Fruit fly (Drosophila melanogaster) whole organism, prepupa: ENCODE results near the gene Trmt61.

ENCODE experiments used
- Blimp-1 ChIP-seq: fragments of 200-800 bp; sonication (Bioruptor generic); optimal IDR thresholded peaks from 3 replicates; lab custom pipeline; 2017; ENCODE audit warnings: missing biosample characterization, missing genetic modification characterization, mild to moderate bottlenecking, moderate library complexity, missing genetic modification reagents
- CG10631 ChIP-seq: fragments of 200-800 bp; sonication (Bioruptor generic); optimal IDR thresholded peaks from 2 replicates; lab custom pipeline; 2016; ENCODE audit warnings: missing biosample characterization, missing genetic modification characterization
- CG10669 ChIP-seq: fragments of 200-800 bp; sonication (Bioruptor generic); optimal IDR thresholded peaks from 3 replicates; lab custom pipeline; 2018; ENCODE audit warnings: missing biosample characterization, mild to moderate bottlenecking, missing genetic modification characterization, moderate library complexity
- CG11294 ChIP-seq: fragments of 200-800 bp; sonication (Bioruptor generic); IDR thresholded peaks from 2 replicates; pipeline ENCODE4 v1.3.6; 2022; ENCODE audit warnings: missing biosample characterization, missing genetic modification characterization
- CG11762 ChIP-seq: fragments of 200-800 bp; sonication (Bioruptor generic); optimal IDR thresholded peaks from 3 replicates; lab custom pipeline; 2016; ENCODE audit warnings: missing biosample characterization, missing genetic modification characterization; ENCODE audit not compliant: insufficient read depth
- CG11902 ChIP-seq: fragments of 200-800 bp; sonication (Bioruptor generic); optimal IDR thresholded peaks from 3 replicates; lab custom pipeline; 2016; ENCODE audit warnings: missing biosample characterization, missing genetic modification characterization
- CG15336 ChIP-seq: fragments of 200-800 bp; sonication (Bioruptor generic); IDR thresholded peaks from 2 replicates; pipeline ENCODE4 v1.3.6; 2022; ENCODE audit warnings: missing biosample characterization, missing genetic modification characterization
- CG3032 ChIP-seq: fragments of 200-800 bp; optimal IDR thresholded peaks from 2 replicates; lab custom pipeline; 2019; ENCODE audit warnings: missing biosample characterization, mild to moderate bottlenecking, missing genetic modification characterization, moderate library complexity
- CG31627 ChIP-seq: fragments of 200-800 bp; sonication (Bioruptor generic); optimal IDR thresholded peaks from 3 replicates; lab custom pipeline; 2016; ENCODE audit warnings: missing biosample characterization, missing genetic modification characterization
- CG32006 ChIP-seq: fragments of 200-800 bp; sonication (Bioruptor generic); optimal IDR thresholded peaks from 3 replicates; lab custom pipeline; 2017; ENCODE audit warnings: missing biosample characterization, mild to moderate bottlenecking, missing genetic modification characterization
- CG34406 ChIP-seq: fragments of 200-800 bp; sonication (Bioruptor generic); optimal IDR thresholded peaks from 3 replicates; lab custom pipeline; 2016; ENCODE audit warnings: missing biosample characterization, missing genetic modification characterization
- CG3919 ChIP-seq: fragments of 200-800 bp; sonication (Bioruptor generic); optimal IDR thresholded peaks from 3 replicates; lab custom pipeline; 2016; ENCODE audit warnings: missing biosample characterization, missing genetic modification characterization
- CG6163 ChIP-seq: fragments of 200-800 bp; sonication (Bioruptor generic); IDR thresholded peaks from 3 replicates; pipeline ENCODE4 v1.3.6; 2022; ENCODE audit warnings: missing biosample characterization, missing genetic modification characterization
- CG6276 ChIP-seq: fragments of 200-800 bp; sonication (Bioruptor generic); optimal IDR thresholded peaks from 2 replicates; lab custom pipeline; 2017; ENCODE audit warnings: missing biosample characterization, mild to moderate bottlenecking, missing genetic modification characterization
- CG6792 ChIP-seq: fragments of 200-800 bp; sonication (Bioruptor generic); optimal IDR thresholded peaks from 3 replicates; lab custom pipeline; 2016; ENCODE audit warnings: missing biosample characterization, missing genetic modification characterization
- CG6808 ChIP-seq: fragments of 200-800 bp; sonication (Bioruptor generic); optimal IDR thresholded peaks from 3 replicates; lab custom pipeline; 2017; ENCODE audit warnings: missing biosample characterization, missing genetic modification characterization, mild to moderate bottlenecking, moderate library complexity, missing genetic modification reagents
- CG7368 ChIP-seq: fragments of 200-800 bp; sonication (Bioruptor generic); optimal IDR thresholded peaks from 3 replicates; lab custom pipeline; 2016; ENCODE audit warnings: missing biosample characterization, missing genetic modification characterization
- CG8119 ChIP-seq: fragments of 200-800 bp; sonication (Bioruptor generic); IDR thresholded peaks from 3 replicates; pipeline ENCODE4 v1.3.6; 2022; ENCODE audit warnings: missing biosample characterization, missing genetic modification characterization
- CG8319 ChIP-seq: fragments of 200-800 bp; sonication (Bioruptor generic); optimal IDR thresholded peaks from 3 replicates; lab custom pipeline; 2016; ENCODE audit warnings: missing biosample characterization, missing genetic modification characterization
- CG8632 ChIP-seq: fragments of 200-800 bp; sonication (Bioruptor generic); optimal IDR thresholded peaks from 3 replicates; lab custom pipeline; 2016; ENCODE audit warnings: missing biosample characterization, missing genetic modification characterization
- CG9139 ChIP-seq: fragments of 200-800 bp; sonication (Bioruptor generic); optimal IDR thresholded peaks from 3 replicates; lab custom pipeline; 2017; ENCODE audit warnings: missing biosample characterization, mild to moderate bottlenecking, missing genetic modification characterization
- Eip75B ChIP-seq: fragments of 200-800 bp; sonication (Bioruptor generic); optimal IDR thresholded peaks from 3 replicates; lab custom pipeline; 2016; ENCODE audit warnings: missing biosample characterization, missing genetic modification characterization
- Eip78C ChIP-seq: fragments of 200-800 bp; sonication (Bioruptor generic); peaks from one replicate; lab custom pipeline; 2016; ENCODE audit warnings: missing biosample characterization, missing genetic modification characterization
- Eip93F ChIP-seq: fragments of 200-800 bp; sonication (Bioruptor generic); optimal IDR thresholded peaks from 2 replicates; lab custom pipeline; 2016; ENCODE audit warnings: missing biosample characterization, mild to moderate bottlenecking, missing genetic modification characterization
- Ets21C ChIP-seq: fragments of 200-800 bp; sonication (Bioruptor generic); optimal IDR thresholded peaks from 3 replicates; lab custom pipeline; 2016; ENCODE audit warnings: missing biosample characterization, missing genetic modification characterization
- Ets96B ChIP-seq: fragments of 200-800 bp; optimal IDR thresholded peaks from 2 replicates; lab custom pipeline; 2019; ENCODE audit warnings: missing biosample characterization, mild to moderate bottlenecking, missing genetic modification characterization, moderate library complexity
- Hr38 ChIP-seq: sonication (Bioruptor generic); optimal IDR thresholded peaks from 2 replicates; lab custom pipeline; 2016; ENCODE audit warnings: missing biosample characterization, missing genetic modification characterization
- Hr39 ChIP-seq: fragments of 200-800 bp; sonication (Bioruptor generic); optimal IDR thresholded peaks from 2 replicates; lab custom pipeline; 2016; ENCODE audit warnings: missing biosample characterization, missing genetic modification characterization
- Hr4 ChIP-seq: fragments of 200-800 bp; sonication (Bioruptor generic); optimal IDR thresholded peaks from 3 replicates; lab custom pipeline; 2016; ENCODE audit warnings: missing biosample characterization, missing genetic modification characterization
- Lpt ChIP-seq: fragments of 200-800 bp; sonication (Bioruptor generic); optimal IDR thresholded peaks from 3 replicates; lab custom pipeline; 2016; ENCODE audit warnings: missing biosample characterization, missing genetic modification characterization
- Met ChIP-seq: fragments of 200-800 bp; sonication (Bioruptor generic); optimal IDR thresholded peaks from 3 replicates; lab custom pipeline; 2016; ENCODE audit warnings: missing biosample characterization, missing genetic modification characterization
- OdsH ChIP-seq: fragments of 200-800 bp; sonication (Bioruptor generic); optimal IDR thresholded peaks from 3 replicates; lab custom pipeline; 2016; ENCODE audit warnings: missing biosample characterization, missing genetic modification characterization
- Smox ChIP-seq: fragments of 200-800 bp; sonication (Bioruptor generic); optimal IDR thresholded peaks from 3 replicates; lab custom pipeline; 2016; ENCODE audit warnings: missing biosample characterization, missing genetic modification characterization
- Sox102F ChIP-seq: fragments of 200-800 bp; sonication (Bioruptor generic); optimal IDR thresholded peaks from 2 replicates; lab custom pipeline; 2016; ENCODE audit warnings: missing biosample characterization, mild to moderate bottlenecking, missing genetic modification characterization
- Sox14 ChIP-seq: fragments of 200-800 bp; sonication (Bioruptor generic); optimal IDR thresholded peaks from 3 replicates; lab custom pipeline; 2016; ENCODE audit warnings: missing biosample characterization, missing genetic modification characterization
- achi ChIP-seq: fragments of 200-800 bp; sonication (Bioruptor generic); optimal IDR thresholded peaks from 3 replicates; lab custom pipeline; 2016; ENCODE audit warnings: missing biosample characterization, missing genetic modification characterization
- acj6 ChIP-seq: fragments of 200-800 bp; sonication (Bioruptor generic); optimal IDR thresholded peaks from 3 replicates; lab custom pipeline; 2016; ENCODE audit warnings: missing biosample characterization, missing genetic modification characterization
- cyc ChIP-seq: fragments of 200-800 bp; sonication (Bioruptor generic); optimal IDR thresholded peaks from 3 replicates; lab custom pipeline; 2016; ENCODE audit warnings: missing biosample characterization, missing genetic modification characterization
- dac ChIP-seq: fragments of 200-800 bp; sonication (Bioruptor generic); optimal IDR thresholded peaks from 2 replicates; lab custom pipeline; 2017; ENCODE audit warnings: missing biosample characterization, mild to moderate bottlenecking, missing genetic modification characterization
- dsx ChIP-seq: fragments of 200-800 bp; optimal IDR thresholded peaks from 3 replicates; lab custom pipeline; 2019; ENCODE audit warnings: missing biosample characterization, mild to moderate bottlenecking, missing genetic modification characterization, moderate library complexity; ENCODE audit not compliant: poor library complexity, severe bottlenecking
- eg ChIP-seq: fragments of 200-800 bp; sonication (Bioruptor generic); IDR thresholded peaks from 3 replicates; pipeline ENCODE4 v1.3.6; 2022; ENCODE audit warnings: missing biosample characterization, missing genetic modification characterization
- esn ChIP-seq: fragments of 200-800 bp; sonication (Bioruptor generic); optimal IDR thresholded peaks from 2 replicates; lab custom pipeline; 2016; ENCODE audit warnings: missing biosample characterization, mild to moderate bottlenecking, missing genetic modification characterization, moderate library complexity
- lz ChIP-seq: fragments of 200-800 bp; sonication (Bioruptor generic); optimal IDR thresholded peaks from 3 replicates; lab custom pipeline; 2016; ENCODE audit warnings: missing biosample characterization, missing genetic modification characterization
- net ChIP-seq: fragments of 200-800 bp; sonication (Bioruptor generic); optimal IDR thresholded peaks from 3 replicates; lab custom pipeline; 2016; ENCODE audit warnings: missing biosample characterization, missing genetic modification characterization
- pdm3 ChIP-seq: fragments of 200-800 bp; sonication (Bioruptor generic); optimal IDR thresholded peaks from 3 replicates; lab custom pipeline; 2016; ENCODE audit warnings: missing biosample characterization, missing genetic modification characterization
- salr ChIP-seq, 2 experiments: fragments of 200-800 bp; sonication (Bioruptor generic); optimal IDR thresholded peaks; 3 replicates each; lab custom pipeline; 2016 to 2018; ENCODE audit warnings: missing biosample characterization in 2 of 2, missing genetic modification characterization in 2 of 2, mild to moderate bottlenecking in 1 of 2
- spab ChIP-seq: fragments of 200-800 bp; sonication (Bioruptor generic); optimal IDR thresholded peaks from 2 replicates; lab custom pipeline; 2017; ENCODE audit warnings: missing biosample characterization, mild to moderate bottlenecking, missing genetic modification characterization, missing genetic modification reagents
- ss ChIP-seq, 2 experiments: fragments of 200-800 bp; sonication (Bioruptor generic); optimal IDR thresholded peaks; 2 replicates in 1 of 2; 3 replicates in 1 of 2; lab custom pipeline; 2017 to 2018; ENCODE audit warnings: mild to moderate bottlenecking in 2 of 2, missing biosample characterization in 2 of 2, missing genetic modification characterization in 2 of 2, moderate library complexity in 1 of 2
- svp ChIP-seq: fragments of 200-800 bp; sonication (Bioruptor generic); peaks from one replicate; lab custom pipeline; 2016; ENCODE audit warnings: missing biosample characterization, missing genetic modification characterization
- topi ChIP-seq: fragments of 200-800 bp; sonication (Bioruptor generic); optimal IDR thresholded peaks from 3 replicates; lab custom pipeline; 2016; ENCODE audit warnings: missing biosample characterization, missing genetic modification characterization
- vri ChIP-seq: fragments of 200-800 bp; sonication (Bioruptor generic); optimal IDR thresholded peaks from 3 replicates; lab custom pipeline; 2016; ENCODE audit warnings: missing biosample characterization, mild to moderate bottlenecking, missing genetic modification characterization

Gene Trmt61

DNA sequence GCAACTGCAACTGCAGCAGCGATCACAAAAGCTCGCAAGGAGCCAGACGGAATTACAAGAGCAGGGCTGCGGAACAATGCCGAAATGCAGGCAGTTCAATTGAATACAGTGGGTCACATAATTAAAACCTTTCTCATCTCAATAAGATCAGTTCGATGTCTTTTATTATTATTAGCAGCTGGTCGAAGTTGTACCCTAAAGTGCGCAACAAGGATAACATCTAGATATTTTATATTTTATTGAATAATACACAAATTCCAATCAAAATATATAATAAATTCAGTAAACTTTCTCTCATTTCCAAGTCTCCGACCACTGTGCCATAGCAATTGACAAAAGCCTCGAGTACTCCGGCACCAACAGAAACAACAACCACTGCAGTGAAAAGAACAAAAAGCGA, 8.8 kb downstream of the Trmt61 start:
- peak; percentile 54 for TF ChIP-seq OdsH (GFP tag; lab: Kevin White, UChicago)
- peak; percentile 37 for TF ChIP-seq Ets96B (tag; lab: Kevin White, UChicago)
- TF ChIP-seq Hr38 (GFP tag; lab: Kevin White, UChicago): no peak
- TF ChIP-seq CG32006 (GFP tag; lab: Kevin White, UChicago): peak; percentile 42
- 0 out of 2 replicates have a peak, but pooled peaks have one; percentile 34 for TF ChIP-seq CG15336 (GFP tag; lab: Robert Waterston, UW)
- TF ChIP-seq CG11294: no peak
- TF ChIP-seq CG6163: no peak
- no peak for TF ChIP-seq Ets21C (GFP tag; lab: Kevin White, UChicago)
- no peak for TF ChIP-seq CG6276 (GFP tag; lab: Kevin White, UChicago)
- peak; percentile 18 for TF ChIP-seq CG7368 (GFP tag; lab: Kevin White, UChicago)
- TF ChIP-seq CG10669 (GFP tag; lab: Kevin White, UChicago): peak; percentile 15
- no peak for TF ChIP-seq CG8319 (GFP tag; lab: Kevin White, UChicago)
- peak; percentile 42 for TF ChIP-seq CG6808 (GFP tag; lab: Kevin White, UChicago)
- no peak for TF ChIP-seq Lpt
- TF ChIP-seq CG11902: no peak
- peak; percentile 67 for TF ChIP-seq esn (GFP tag; lab: Kevin White, UChicago)
- peak; percentile 52 for TF ChIP-seq lz (GFP tag; lab: Kevin White, UChicago)
- TF ChIP-seq Met: peak; percentile 65
- peak; percentile 49 for TF ChIP-seq CG6792
- no peak for TF ChIP-seq Blimp-1 (GFP tag; lab: Kevin White, UChicago)
- peak; percentile 46 for TF ChIP-seq Eip75B (GFP tag; lab: Kevin White, UChicago)
- TF ChIP-seq cyc: peak; percentile 30
- peak in 1 of 2 experiments; percentile 13 for TF ChIP-seq salr (GFP tag; optimal IDR thresholded peaks at IDR 0.05; lab: Kevin White, UChicago)
- peak; percentile 10 for TF ChIP-seq CG3032 (tag; lab: Kevin White, UChicago)
- peak; percentile 2 for TF ChIP-seq CG11762 (GFP tag; lab: Kevin White, UChicago)
- TF ChIP-seq achi (GFP tag; lab: Kevin White, UChicago): peak; percentile 59
- peak; percentile 14 for TF ChIP-seq CG9139 (GFP tag; lab: Kevin White, UChicago)
- peak; percentile 76 for TF ChIP-seq svp
- peak; percentile 40 for TF ChIP-seq CG10631 (GFP tag; lab: Kevin White, UChicago)
- peak; percentile 14 for TF ChIP-seq CG31627 (GFP tag; lab: Kevin White, UChicago)
- no peak for TF ChIP-seq dac (GFP tag; lab: Kevin White, UChicago)
- peak; percentile 49 for TF ChIP-seq Smox
- TF ChIP-seq eg: no peak
- peak; percentile 8 for TF ChIP-seq Hr39 (GFP tag; lab: Kevin White, UChicago)
- TF ChIP-seq topi (GFP tag; lab: Kevin White, UChicago): peak; percentile 22
- TF ChIP-seq Sox102F: peak; percentile 56
- peak; percentile 24 for TF ChIP-seq Hr4 (GFP tag; lab: Kevin White, UChicago)
- peak; percentile 31 for TF ChIP-seq acj6 (GFP tag; lab: Kevin White, UChicago)
- peak; percentile 16 for TF ChIP-seq Sox14 (GFP tag; lab: Kevin White, UChicago)
- TF ChIP-seq CG34406 (GFP tag; lab: Kevin White, UChicago): peak; percentile 51
- TF ChIP-seq dsx (GFP tag; lab: Kevin White, UChicago): peak; percentile 42
- peak; percentile 25 for TF ChIP-seq net
- peak; percentile 12 for TF ChIP-seq spab (GFP tag; lab: Kevin White, UChicago)
- peak; percentile 88 for TF ChIP-seq Eip78C (GFP tag; lab: Kevin White, UChicago)
- TF ChIP-seq CG8119 (GFP tag; lab: Robert Waterston, UW): peak; percentile 34; the same call in 1 of the 3 replicates
- peak; percentile 45 for TF ChIP-seq CG8632
- peak; percentile 54 for TF ChIP-seq CG3919 (GFP tag; lab: Kevin White, UChicago)
- no peak for TF ChIP-seq Eip93F
- TF ChIP-seq ss (GFP tag; optimal IDR thresholded peaks at IDR 0.05; lab: Kevin White, UChicago): peak; percentile 0 to 10
- peak; percentile 20 for TF ChIP-seq vri (GFP tag; lab: Kevin White, UChicago)
- peak; percentile 42 for TF ChIP-seq pdm3 (GFP tag; lab: Kevin White, UChicago)
- TF ChIP-seq, all 60 proteins: peak for 39
